Fruit fly (Drosophila melanogaster) whole organism, embryonic: ENCODE results near the gene Tg.

Experiments used
- Gsc ChIP-seq: fragments of 200-800 bp; sonication (Bioruptor generic); IDR thresholded peaks from 2 replicates; pipeline ENCODE4 v1.3.6; 2022; ENCODE audit warnings: missing biosample characterization, missing genetic modification characterization
- btn ChIP-seq: fragments of 200-800 bp; sonication (Bioruptor generic); optimal IDR thresholded peaks from 2 replicates; lab custom pipeline; 2016; ENCODE audit warnings: missing biosample characterization, missing genetic modification characterization
- danr ChIP-seq: fragments of 200-800 bp; sonication (Bioruptor generic); IDR thresholded peaks from 2 replicates; pipeline ENCODE4 v1.3.6; 2022; ENCODE audit warnings: missing biosample characterization, missing genetic modification characterization
- fd102C ChIP-seq: fragments of 200-800 bp; sonication (Bioruptor generic); optimal IDR thresholded peaks from 2 replicates; lab custom pipeline; 2018; ENCODE audit warnings: missing biosample characterization, mild to moderate bottlenecking, missing genetic modification characterization, moderate library complexity
- nerfin-2 ChIP-seq: fragments of 200-800 bp; sonication (Bioruptor generic); IDR thresholded peaks from 2 replicates; pipeline ENCODE4 v1.3.6; 2022; ENCODE audit warnings: missing biosample characterization, missing genetic modification characterization; ENCODE audit not compliant: partially characterized antibody
- zfh2 ChIP-seq: fragments of 200-800 bp; sonication (Bioruptor generic); optimal IDR thresholded peaks from 2 replicates; lab custom pipeline; 2016; ENCODE audit warnings: missing biosample characterization, missing genetic modification characterization

- TF ChIP-seq Gsc (GFP tag; lab: Robert Waterston, UW) = no peak
- TF ChIP-seq nerfin-2 (GFP tag; lab: Robert Waterston, UW) = 0 out of 2 replicates have a peak, but pooled peaks have one; percentile 24
- no peak for TF ChIP-seq zfh2 (GFP tag; lab: Kevin White, UChicago)
- no peak for TF ChIP-seq fd102C (GFP tag; lab: Kevin White, UChicago)
- no peak for TF ChIP-seq danr (GFP tag; lab: Robert Waterston, UW)
- no peak for TF ChIP-seq btn (GFP tag; lab: Kevin White, UChicago)
Observed at dm6 chr2L:7973470-7974207, 37.6 kb upstream of the Tg start.
